Worm (Caenorhabditis elegans) whole organism, young adult: ENCODE data around the gene akt-2.

Experiments used
- B0261.1 ChIP-seq: sonication (generic microtip); optimal IDR thresholded peaks from 2 replicates; lab custom pipeline; 2016; ENCODE audit warnings: mild to moderate bottlenecking, missing genetic modification characterization, moderate library complexity, missing compliant biosample characterization
- F10E7.11 ChIP-seq: sonication (generic microtip); optimal IDR thresholded peaks from 2 replicates; lab custom pipeline; 2017; ENCODE audit warnings: mild to moderate bottlenecking, missing genetic modification characterization, moderate library complexity, missing compliant biosample characterization
- F33H1.4 ChIP-seq: fragments of 200-800 bp; sonication (Bioruptor generic); IDR thresholded peaks from 2 replicates; pipeline ENCODE4 v1.3.6; 2022; ENCODE audit warnings: missing genetic modification reagents, missing genetic modification characterization, missing compliant biosample characterization
- F55B11.4 ChIP-seq: sonication (generic microtip); optimal IDR thresholded peaks from 2 replicates; lab custom pipeline; 2016; ENCODE audit warnings: missing compliant biosample characterization, missing genetic modification characterization, borderline replicate concordance; ENCODE audit not compliant: insufficient read depth
- T07F8.4 ChIP-seq: sonication (generic microtip); optimal IDR thresholded peaks from 2 replicates; lab custom pipeline; 2016; ENCODE audit warnings: mild to moderate bottlenecking, missing genetic modification characterization, moderate library complexity, missing compliant biosample characterization
- Y56A3A.18 ChIP-seq: fragments of 200-800 bp; sonication (Bioruptor generic); IDR thresholded peaks from 2 replicates; pipeline ENCODE4 v1.3.6; 2022; ENCODE audit warnings: missing genetic modification reagents, missing genetic modification characterization, missing compliant biosample characterization
- Y79H2A.3 ChIP-seq: fragments of 200-800 bp; sonication (Bioruptor generic); conservative IDR thresholded peaks from 2 replicates; pipeline ENCODE4 v1.3.6; 2022; ENCODE audit warnings: missing genetic modification reagents, missing genetic modification characterization, missing compliant biosample characterization
- Y95B8A.8 ChIP-seq: fragments of 200-800 bp; sonication (Bioruptor generic); IDR thresholded peaks from 2 replicates; pipeline ENCODE4 v1.3.6; 2022; ENCODE audit warnings: missing genetic modification reagents, missing genetic modification characterization, missing compliant biosample characterization
- ZK185.1 ChIP-seq: sonication (generic microtip); optimal IDR thresholded peaks from 2 replicates; lab custom pipeline; 2016; ENCODE audit warnings: mild to moderate bottlenecking, missing genetic modification characterization, missing compliant biosample characterization; ENCODE audit not compliant: poor library complexity, severe bottlenecking
- akir-1 ChIP-seq: fragments of 200-800 bp; sonication (Bioruptor generic); optimal IDR thresholded peaks from 2 replicates; lab custom pipeline; 2018; ENCODE audit warnings: mild to moderate bottlenecking, missing genetic modification characterization, moderate library complexity, missing compliant biosample characterization
- aptf-3 ChIP-seq: fragments of 200-800 bp; sonication (Bioruptor generic); IDR thresholded peaks from 2 replicates; pipeline ENCODE4 v1.3.6; 2022; ENCODE audit warnings: missing genetic modification characterization, missing compliant biosample characterization
- atf-7 ChIP-seq: sonication (generic microtip); optimal IDR thresholded peaks from 2 replicates; lab custom pipeline; 2017; ENCODE audit warnings: mild to moderate bottlenecking, missing genetic modification characterization, missing compliant biosample characterization
- attf-6 ChIP-seq: fragments of 200-800 bp; sonication (Bioruptor generic); IDR thresholded peaks from 2 replicates; pipeline ENCODE4 v1.3.6; 2022; ENCODE audit warnings: missing genetic modification reagents, missing genetic modification characterization, missing compliant biosample characterization
- cebp-2 ChIP-seq: fragments of 200-800 bp; sonication (Bioruptor generic); IDR thresholded peaks from 2 replicates; pipeline ENCODE4 v1.3.6; 2022; ENCODE audit warnings: missing genetic modification characterization, missing compliant biosample characterization
- ceh-79 ChIP-seq: sonication (generic microtip); optimal IDR thresholded peaks from 2 replicates; lab custom pipeline; 2017; ENCODE audit warnings: mild to moderate bottlenecking, missing genetic modification characterization, missing compliant biosample characterization
- chd-7 ChIP-seq: sonication (generic microtip); optimal IDR thresholded peaks from 2 replicates; lab custom pipeline; 2016; ENCODE audit warnings: mild to moderate bottlenecking, missing genetic modification characterization, moderate library complexity, missing compliant biosample characterization
- die-1 ChIP-seq: sonication (generic microtip); optimal IDR thresholded peaks from 2 replicates; lab custom pipeline; 2016; ENCODE audit warnings: missing genotype, mild to moderate bottlenecking, missing genetic modification characterization, missing compliant biosample characterization
- dox-1 ChIP-seq: fragments of 200-800 bp; sonication (Bioruptor generic); IDR thresholded peaks from 2 replicates; pipeline ENCODE4 v1.3.6; 2022; ENCODE audit warnings: missing genetic modification reagents, missing genetic modification characterization, missing compliant biosample characterization
- dpl-1 ChIP-seq: fragments of 150-350 bp; optimal IDR thresholded peaks from 2 replicates; lab custom pipeline; 2014; ENCODE audit warnings: missing biosample characterization, missing genetic modification reagents, missing genetic modification characterization
- egl-44 ChIP-seq: fragments of 200-800 bp; sonication (Bioruptor generic); IDR thresholded peaks from 2 replicates; pipeline ENCODE4 v1.3.6; 2022; ENCODE audit warnings: missing genetic modification reagents, missing genetic modification characterization, missing compliant biosample characterization
- egrh-3 ChIP-seq: fragments of 200-800 bp; sonication (Bioruptor generic); IDR thresholded peaks from 2 replicates; pipeline ENCODE4 v1.3.6; 2022; ENCODE audit warnings: missing genetic modification reagents, missing genetic modification characterization, missing compliant biosample characterization
- hlh-26 ChIP-seq: fragments of 200-800 bp; sonication (Bioruptor generic); conservative IDR thresholded peaks from 2 replicates; pipeline ENCODE4 v1.3.6; 2022; ENCODE audit warnings: missing genetic modification reagents, missing genetic modification characterization, missing compliant biosample characterization
- hmg-20 ChIP-seq: fragments of 200-800 bp; sonication (Bioruptor generic); IDR thresholded peaks from 2 replicates; pipeline ENCODE4 v1.3.6; 2022; ENCODE audit warnings: missing genetic modification reagents, missing genetic modification characterization, missing compliant biosample characterization
- hrde-1 ChIP-seq: sonication (generic microtip); optimal IDR thresholded peaks from 2 replicates; lab custom pipeline; 2016; ENCODE audit warnings: missing genetic modification characterization, mild to moderate bottlenecking, missing compliant biosample characterization, moderate library complexity, missing genotype, missing genetic modification reagents, borderline replicate concordance
- hsf-1 ChIP-seq: fragments of 200-800 bp; sonication (Bioruptor generic); IDR thresholded peaks from 2 replicates; pipeline ENCODE4 v1.3.6; 2022; ENCODE audit warnings: missing genetic modification reagents, missing genetic modification characterization, missing compliant biosample characterization
- let-526 ChIP-seq: fragments of 200-800 bp; sonication (Bioruptor generic); IDR thresholded peaks from 2 replicates; pipeline ENCODE4 v1.3.6; 2022; ENCODE audit warnings: missing genetic modification reagents, missing genetic modification characterization, missing compliant biosample characterization
- lin-54 ChIP-seq: fragments of 200-800 bp; sonication (Bioruptor generic); optimal IDR thresholded peaks from 2 replicates; lab custom pipeline; 2018; ENCODE audit warnings: mild to moderate bottlenecking, missing genetic modification characterization, missing compliant biosample characterization
- lir-1 ChIP-seq: fragments of 200-800 bp; sonication (Bioruptor generic); conservative IDR thresholded peaks from 2 replicates; pipeline ENCODE4 v1.3.6; 2022; ENCODE audit warnings: missing genetic modification reagents, missing genetic modification characterization, missing compliant biosample characterization
- lsl-1 ChIP-seq: fragments of 200-800 bp; sonication (Bioruptor generic); optimal IDR thresholded peaks from 2 replicates; lab custom pipeline; 2018; ENCODE audit warnings: mild to moderate bottlenecking, missing genetic modification characterization, moderate library complexity, missing compliant biosample characterization
- mcd-1 ChIP-seq: fragments of 200-800 bp; sonication (Bioruptor generic); IDR thresholded peaks from 2 replicates; pipeline ENCODE4 v1.3.6; 2022; ENCODE audit warnings: missing genetic modification reagents, missing genetic modification characterization, missing compliant biosample characterization
- nfya-1 ChIP-seq: sonication (generic microtip); optimal IDR thresholded peaks from 2 replicates; lab custom pipeline; 2017; ENCODE audit warnings: antibody characterized with exemption, missing compliant biosample characterization, missing genetic modification characterization, borderline replicate concordance; ENCODE audit not compliant: insufficient read depth
- nfyb-1 ChIP-seq: fragments of 200-800 bp; sonication (Bioruptor generic); IDR thresholded peaks from 2 replicates; pipeline ENCODE4 v1.3.6; 2022; ENCODE audit warnings: missing genetic modification reagents, missing genetic modification characterization, missing compliant biosample characterization
- nhr-120 ChIP-seq: fragments of 200-800 bp; sonication (Bioruptor generic); IDR thresholded peaks from 2 replicates; pipeline ENCODE4 v1.3.6; 2022; ENCODE audit warnings: missing genetic modification characterization, missing compliant biosample characterization
- nhr-90 ChIP-seq: sonication (generic microtip); optimal IDR thresholded peaks from 2 replicates; lab custom pipeline; 2016; ENCODE audit warnings: missing genotype, mild to moderate bottlenecking, missing genetic modification characterization, missing compliant biosample characterization
- pbrm-1 ChIP-seq: fragments of 200-800 bp; sonication (Bioruptor generic); IDR thresholded peaks from 2 replicates; pipeline ENCODE4 v1.3.6; 2022; ENCODE audit warnings: missing genetic modification reagents, missing genetic modification characterization, missing compliant biosample characterization
- repo-1 ChIP-seq: sonication (generic microtip); optimal IDR thresholded peaks from 2 replicates; lab custom pipeline; 2017; ENCODE audit warnings: mild to moderate bottlenecking, missing genetic modification characterization, missing compliant biosample characterization
- snpc-1.1 ChIP-seq: sonication (generic microtip); optimal IDR thresholded peaks from 2 replicates; lab custom pipeline; 2017; ENCODE audit warnings: missing genetic modification characterization, mild to moderate bottlenecking, missing compliant biosample characterization, antibody characterized with exemption, moderate library complexity, missing genotype, missing genetic modification reagents; ENCODE audit not compliant: insufficient read depth
- snpc-3.4 ChIP-seq: sonication (generic microtip); optimal IDR thresholded peaks from 2 replicates; lab custom pipeline; 2017; ENCODE audit warnings: missing genetic modification characterization, mild to moderate bottlenecking, missing compliant biosample characterization, antibody characterized with exemption, moderate library complexity, missing genotype, missing genetic modification reagents
- snpc-4 ChIP-seq, 5 experiments: fragments of 150-350 bp in 1 of 5; sonication (generic microtip) in 4 of 5; optimal IDR thresholded peaks; 2 replicates each; lab custom pipeline; 2014 to 2018; ENCODE audit warnings: missing genetic modification characterization in 5 of 5, missing biosample characterization in 3 of 5, antibody characterized with exemption in 2 of 5, mild to moderate bottlenecking in 2 of 5, missing compliant biosample characterization in 2 of 5, missing genotype in 2 of 5, moderate library complexity in 2 of 5, missing genetic modification reagents in 1 of 5
- sptf-2 ChIP-seq: fragments of 200-800 bp; sonication (Bioruptor generic); optimal IDR thresholded peaks from 2 replicates; lab custom pipeline; 2018; ENCODE audit warnings: mild to moderate bottlenecking, missing genetic modification characterization, missing compliant biosample characterization
- tlf-1 ChIP-seq: fragments of 200-800 bp; sonication (Bioruptor generic); optimal IDR thresholded peaks from 2 replicates; lab custom pipeline; 2018; ENCODE audit warnings: mild to moderate bottlenecking, missing genetic modification characterization, missing compliant biosample characterization
- xnd-1 ChIP-seq: sonication (generic microtip); optimal IDR thresholded peaks from 2 replicates; lab custom pipeline; 2016; ENCODE audit warnings: missing genotype, missing genetic modification reagents, missing genetic modification characterization, missing compliant biosample characterization
- ztf-18 ChIP-seq: sonication (generic microtip); optimal IDR thresholded peaks from 2 replicates; lab custom pipeline; 2016; ENCODE audit warnings: missing genotype, mild to moderate bottlenecking, missing genetic modification characterization, missing compliant biosample characterization
- ztf-26 ChIP-seq: sonication (generic microtip); optimal IDR thresholded peaks from 2 replicates; lab custom pipeline; 2017; ENCODE audit warnings: missing genetic modification characterization, missing compliant biosample characterization
- ztf-28 ChIP-seq: fragments of 200-800 bp; sonication (Bioruptor generic); IDR thresholded peaks from 2 replicates; pipeline ENCODE4 v1.3.6; 2022; ENCODE audit warnings: missing genetic modification reagents, missing genetic modification characterization, missing compliant biosample characterization

The akt-2 gene

DNA sequence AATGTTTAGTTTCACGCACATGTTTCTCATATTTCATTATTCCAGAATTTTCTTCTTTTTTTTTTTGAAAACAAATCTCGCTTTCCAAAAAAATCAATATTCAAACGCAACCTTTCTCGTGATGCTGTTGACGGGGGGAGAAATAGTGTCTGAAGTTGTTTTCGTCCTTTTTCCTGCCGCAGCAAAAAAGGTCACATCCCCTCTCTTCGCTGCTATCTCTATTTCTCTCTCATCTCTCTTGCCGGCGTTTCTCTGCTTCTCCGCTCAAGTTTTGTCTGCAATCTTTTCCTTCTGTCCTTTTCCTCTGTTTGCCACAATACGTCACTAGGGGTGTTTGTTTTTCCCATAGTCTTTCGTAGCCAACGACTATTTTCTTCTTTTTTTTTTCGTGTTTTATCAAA is 760 bp upstream of the akt-2 start (continued):
- no peak for TF ChIP-seq F55B11.4 (tag; lab: Kevin White, UChicago)
- no peak for TF ChIP-seq Y95B8A.8 (GFP tag; lab: Robert Waterston, UW)
- TF ChIP-seq ceh-79 (tag; lab: Kevin White, UChicago) = no peak
- TF ChIP-seq let-526 = no peak
- TF ChIP-seq lin-54 = no peak
- TF ChIP-seq nhr-120 (GFP tag; lab: Robert Waterston, UW) = no peak
- 0 out of 2 replicates have a peak, but pooled peaks have one; percentile 51 for TF ChIP-seq pbrm-1 (GFP tag; lab: Robert Waterston, UW)
- TF ChIP-seq Y56A3A.18 = no peak
- no peak for TF ChIP-seq xnd-1 (tag; lab: Kevin White, UChicago)
- no peak for TF ChIP-seq attf-6 (GFP tag; lab: Robert Waterston, UW)
- no peak for TF ChIP-seq egl-44 (GFP tag; lab: Robert Waterston, UW)
- TF ChIP-seq hrde-1 (tag; lab: Kevin White, UChicago) = no peak
- no peak for TF ChIP-seq sptf-2 (GFP tag; lab: Kevin White, UChicago)
- no peak for TF ChIP-seq tlf-1 (GFP tag; lab: Kevin White, UChicago)
- TF ChIP-seq nfya-1 = no peak
- no peak for TF ChIP-seq atf-7 (tag; lab: Kevin White, UChicago)
- TF ChIP-seq die-1 (tag; lab: Kevin White, UChicago) = peak; percentile 42
- TF ChIP-seq dox-1 (GFP tag; lab: Robert Waterston, UW) = peak; percentile 52; the same call in 1 of the 2 replicates
- TF ChIP-seq lsl-1 (GFP tag; lab: Kevin White, UChicago) = no peak
- peak; percentile 70 for TF ChIP-seq ztf-26
- peak; percentile 10 for TF ChIP-seq snpc-4 (GFP tag; optimal IDR thresholded peaks at IDR 0.05; lab: Kevin White, UChicago)
- TF ChIP-seq snpc-4 (tag; optimal IDR thresholded peaks at IDR 0.05; lab: Kevin White, UChicago) = peak in 2 of 4 experiments; percentile 26 to 52
- TF ChIP-seq nfyb-1 (GFP tag; lab: Robert Waterston, UW) = no peak
- no peak for TF ChIP-seq aptf-3 (GFP tag; lab: Robert Waterston, UW)
- peak; percentile 42; the same call in 1 of the 2 replicates for TF ChIP-seq mcd-1 (GFP tag; lab: Robert Waterston, UW)
- no peak for TF ChIP-seq F10E7.11 (tag; lab: Kevin White, UChicago)
- TF ChIP-seq cebp-2 (GFP tag; lab: Robert Waterston, UW) = no peak
- TF ChIP-seq B0261.1 (tag; lab: Kevin White, UChicago) = no peak

DNA sequence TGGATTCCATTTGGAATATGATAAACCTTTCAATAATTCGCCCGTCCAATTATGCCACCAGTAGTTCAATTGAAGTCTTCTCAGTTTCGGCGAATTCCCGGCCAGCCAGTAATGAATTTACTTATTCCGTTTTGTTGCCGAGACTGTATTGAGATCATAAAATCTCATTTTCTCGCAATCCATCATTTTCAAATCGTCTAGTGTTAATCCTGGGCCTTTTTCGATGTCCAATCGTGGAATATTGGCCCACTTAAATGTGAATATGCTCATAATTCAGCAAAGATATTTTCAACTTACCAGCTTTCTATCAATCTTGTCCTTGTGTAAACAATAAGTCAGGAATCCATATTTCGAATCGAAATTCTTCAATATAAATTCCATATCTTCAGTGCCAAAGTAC is 5.1 kb downstream of the akt-2 start:
- no peak for TF ChIP-seq ztf-18 (tag; lab: Kevin White, UChicago)
- no peak for TF ChIP-seq T07F8.4 (tag; lab: Kevin White, UChicago)
- no peak for TF ChIP-seq F33H1.4 (GFP tag; lab: Robert Waterston, UW)
- TF ChIP-seq atf-7 (tag; lab: Kevin White, UChicago) = no peak
- TF ChIP-seq chd-7 = no peak
- no peak for TF ChIP-seq snpc-1.1 (tag; lab: Kevin White, UChicago)
- TF ChIP-seq ztf-26 = no peak
- no peak for TF ChIP-seq akir-1 (GFP tag; lab: Kevin White, UChicago)
- TF ChIP-seq hmg-20 (GFP tag; lab: Robert Waterston, UW) = no peak
- no peak for TF ChIP-seq F10E7.11 (tag; lab: Kevin White, UChicago)
- TF ChIP-seq Y95B8A.8 (GFP tag; lab: Robert Waterston, UW) = no peak
- TF ChIP-seq hlh-26 (GFP tag; lab: Robert Waterston, UW) = no peak
- TF ChIP-seq, all 124 proteins: peak for 0

DNA sequence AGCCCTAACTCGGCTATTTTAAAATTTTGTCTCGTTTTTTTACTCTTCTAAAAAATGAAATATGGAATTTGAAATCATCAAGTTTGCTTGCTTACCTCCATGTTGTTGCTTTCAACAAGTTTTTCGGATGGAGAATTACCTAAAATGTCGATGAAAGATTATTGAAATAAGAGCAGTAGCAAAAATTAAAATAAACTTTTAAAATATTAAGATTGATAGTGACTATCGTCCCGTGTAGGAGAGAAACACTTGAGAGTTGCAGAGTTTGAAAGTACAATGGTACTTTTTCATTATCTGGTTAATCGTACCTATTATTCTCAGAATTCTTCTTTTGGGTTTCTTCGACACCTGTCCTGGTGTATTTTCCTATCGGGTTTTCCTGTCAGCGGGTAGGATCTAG is 9.4 kb downstream of the akt-2 start, which contains the start of gene ceh-90:
ceh-90 (minus strand) TSS at position 101 of the 400 bp plus-strand sequence.
- no peak for TF ChIP-seq sptf-2 (GFP tag; lab: Kevin White, UChicago)
- no peak for TF ChIP-seq dpl-1 (GFP tag; lab: Kevin White, UChicago)
- TF ChIP-seq Y79H2A.3 = no peak
- no peak for TF ChIP-seq snpc-3.4 (tag; lab: Kevin White, UChicago)
- no peak for TF ChIP-seq hsf-1 (GFP tag; lab: Robert Waterston, UW)
- no peak for TF ChIP-seq egrh-3
- no peak for TF ChIP-seq lir-1 (GFP tag; lab: Robert Waterston, UW)
- no peak for TF ChIP-seq ZK185.1
- no peak for TF ChIP-seq ztf-28 (GFP tag; lab: Robert Waterston, UW)
- TF ChIP-seq repo-1 (tag; lab: Kevin White, UChicago) = no peak
- no peak for TF ChIP-seq nhr-90 (tag; lab: Kevin White, UChicago)
- no peak for TF ChIP-seq pbrm-1 (GFP tag; lab: Robert Waterston, UW)
